Worm (Caenorhabditis elegans): ENCODE results near the gene srz-74.

- TF ChIP-seq ets-7 (tag; optimal IDR thresholded peaks at IDR 0.05) (no peak), scrt-1 (GFP tag; IDR thresholded peaks at IDR 0.05) (no peak), ama-1 (optimal IDR thresholded peaks at IDR 0.05) (no peak), aly-1 (tag; optimal IDR thresholded peaks at IDR 0.05) (no peak), tbx-37 (GFP tag; conservative IDR thresholded peaks at IDR 0.05) (no peak), tbx-11 (GFP tag; IDR thresholded peaks at IDR 0.05) (no peak), pes-1 (GFP tag; IDR thresholded peaks at IDR 0.05) (no peak), flt-1 (GFP tag; IDR thresholded peaks at IDR 0.05) (no peak), hnd-1 (tag; optimal IDR thresholded peaks at IDR 0.05) (no peak), sea-1 (GFP tag; conservative IDR thresholded peaks at IDR 0.05) (no peak), B0310.2 (tag; optimal IDR thresholded peaks at IDR 0.05) (no peak)
These were observed 5.8 kb downstream of the srz-74 start, which contains the start of gene srz-38 for ce11 chrIV:16335037-16335436.
